Worm (Caenorhabditis elegans) whole organism, L1 larva: ENCODE data around the gene C48B4.9.

ENCODE experiments used
- C16A3.4 ChIP-seq: fragments of 150-350 bp; optimal IDR thresholded peaks from 2 replicates; lab custom pipeline; 2014; ENCODE audit warnings: missing biosample characterization, missing genetic modification characterization
- C34B4.2 ChIP-seq: sonication (generic microtip); optimal IDR thresholded peaks from 2 replicates; lab custom pipeline; 2017; ENCODE audit warnings: mild to moderate bottlenecking, missing genetic modification characterization, missing compliant biosample characterization
- F16B12.6 ChIP-seq: fragments of 150-350 bp; optimal IDR thresholded peaks from 2 replicates; lab custom pipeline; 2014; ENCODE audit warnings: missing biosample characterization, missing genetic modification characterization
- Y116A8C.19 ChIP-seq: sonication (generic microtip); optimal IDR thresholded peaks from 2 replicates; lab custom pipeline; 2016; ENCODE audit warnings: missing compliant biosample characterization, missing genetic modification characterization, borderline replicate concordance
- aha-1 ChIP-seq: fragments of 150-350 bp; optimal IDR thresholded peaks from 2 replicates; lab custom pipeline; 2014; ENCODE audit warnings: missing biosample characterization, missing genetic modification characterization
- alr-1 ChIP-seq: fragments of 200-800 bp; sonication (Bioruptor generic); optimal IDR thresholded peaks from 2 replicates; lab custom pipeline; 2018; ENCODE audit warnings: borderline replicate concordance, mild to moderate bottlenecking, missing genetic modification characterization, missing compliant biosample characterization
- ama-1 ChIP-seq: fragments of 150-350 bp; optimal IDR thresholded peaks from 2 replicates; lab custom pipeline; 2014
- blmp-1 ChIP-seq: fragments of 150-350 bp; optimal IDR thresholded peaks from 2 replicates; lab custom pipeline; 2014; ENCODE audit warnings: missing biosample characterization, missing genetic modification characterization
- ceh-82 ChIP-seq, 3 experiments: fragments of 150-350 bp in 1 of 3; sonication (generic microtip) in 2 of 3; optimal IDR thresholded peaks; 2 replicates each; lab custom pipeline; 2014 to 2017; ENCODE audit warnings: missing biosample characterization in 3 of 3, missing genetic modification characterization in 3 of 3
- dpl-1 ChIP-seq, 3 experiments: fragments of 150-350 bp in 2 of 3; sonication (generic microtip) in 1 of 3; optimal IDR thresholded peaks; 2 replicates each; lab custom pipeline; 2014 to 2017; ENCODE audit warnings: missing biosample characterization in 3 of 3, missing genetic modification characterization in 3 of 3, missing genetic modification reagents in 3 of 3
- dsc-1 ChIP-seq: sonication (generic microtip); optimal IDR thresholded peaks from 2 replicates; lab custom pipeline; 2016; ENCODE audit warnings: mild to moderate bottlenecking, missing genetic modification characterization, missing compliant biosample characterization
- efl-1 ChIP-seq, 4 experiments: fragments of 150-350 bp; optimal IDR thresholded peaks in 3 of 4; peaks in 1 of 4; 1 replicate in 1 of 4; 2 replicates in 3 of 4; lab custom pipeline; 2014; ENCODE audit warnings: missing biosample characterization in 2 of 4, missing genetic modification characterization in 2 of 4, missing genetic modification reagents in 2 of 4
- elt-3 ChIP-seq, 6 experiments: fragments of 150-350 bp in 1 of 6; sonication (generic microtip); optimal IDR thresholded peaks; 2 replicates each; lab custom pipeline; 2017 to 2018; ENCODE audit warnings: missing biosample characterization in 6 of 6, missing genetic modification characterization in 6 of 6, inconsistent platforms in 1 of 6
- ets-5 ChIP-seq: fragments of 200-800 bp; sonication (Bioruptor generic); IDR thresholded peaks from 2 replicates; pipeline ENCODE4 v1.3.6; 2022; ENCODE audit warnings: missing genetic modification characterization, missing compliant biosample characterization
- fkh-4 ChIP-seq: sonication (generic microtip); optimal IDR thresholded peaks from 2 replicates; lab custom pipeline; 2016; ENCODE audit warnings: missing compliant biosample characterization, missing genetic modification characterization, borderline replicate concordance
- fos-1 ChIP-seq: fragments of 150-350 bp; optimal IDR thresholded peaks from 2 replicates; lab custom pipeline; 2014; ENCODE audit warnings: missing biosample characterization, missing genetic modification characterization
- hlh-17 ChIP-seq: fragments of 200-800 bp; sonication (Bioruptor generic); optimal IDR thresholded peaks from 2 replicates; lab custom pipeline; 2018; ENCODE audit warnings: missing genetic modification characterization, mild to moderate bottlenecking, missing compliant biosample characterization, moderate library complexity, borderline replicate concordance
- hlh-4 ChIP-seq: sonication (generic microtip); optimal IDR thresholded peaks from 2 replicates; lab custom pipeline; 2016; ENCODE audit warnings: mild to moderate bottlenecking, missing genetic modification characterization, missing compliant biosample characterization
- hpl-2 ChIP-seq: fragments of 150-350 bp; optimal IDR thresholded peaks from 2 replicates; lab custom pipeline; 2014; ENCODE audit warnings: missing biosample characterization, missing genetic modification reagents, missing genetic modification characterization
- irx-1 ChIP-seq: sonication (generic microtip); optimal IDR thresholded peaks from 2 replicates; lab custom pipeline; 2016; ENCODE audit warnings: missing genetic modification characterization, missing compliant biosample characterization
- isw-1 ChIP-seq: fragments of 200-800 bp; sonication (Bioruptor generic); IDR thresholded peaks from 2 replicates; pipeline ENCODE4 v1.3.6; 2022; ENCODE audit warnings: missing genetic modification characterization, missing compliant biosample characterization
- jun-1 ChIP-seq: fragments of 150-350 bp; optimal IDR thresholded peaks from 2 replicates; lab custom pipeline; 2014; ENCODE audit warnings: missing biosample characterization, missing genetic modification reagents, missing genetic modification characterization
- lin-13 ChIP-seq: fragments of 150-350 bp; optimal IDR thresholded peaks from 2 replicates; lab custom pipeline; 2014; ENCODE audit warnings: missing biosample characterization, missing genetic modification reagents, missing genetic modification characterization
- lin-15B ChIP-seq: fragments of 150-350 bp; sonication (generic microtip); optimal IDR thresholded peaks from 3 replicates; lab custom pipeline; 2014; ENCODE audit warnings: missing biosample characterization, missing genetic modification characterization
- lin-35 ChIP-seq, 2 experiments: fragments of 150-350 bp; optimal IDR thresholded peaks; 2 replicates each; lab custom pipeline; 2014; ENCODE audit warnings: missing biosample characterization in 2 of 2, missing genetic modification characterization in 2 of 2, missing genetic modification reagents in 2 of 2
- lin-39 ChIP-seq: fragments of 150-350 bp; optimal IDR thresholded peaks from 2 replicates; lab custom pipeline; 2014; ENCODE audit warnings: missing biosample characterization, missing genetic modification reagents, missing genetic modification characterization
- lir-3 ChIP-seq: sonication (generic microtip); optimal IDR thresholded peaks from 2 replicates; lab custom pipeline; 2016; ENCODE audit warnings: mild to moderate bottlenecking, missing genetic modification characterization, moderate library complexity, missing compliant biosample characterization; ENCODE audit not compliant: poor library complexity
- lsy-2 ChIP-seq, 2 experiments: fragments of 150-350 bp; optimal IDR thresholded peaks; 2 replicates each; lab custom pipeline; 2014; ENCODE audit warnings: missing biosample characterization in 2 of 2, missing genetic modification characterization in 2 of 2
- mef-2 ChIP-seq: fragments of 150-350 bp; optimal IDR thresholded peaks from 2 replicates; lab custom pipeline; 2014; ENCODE audit warnings: missing biosample characterization, missing genetic modification characterization
- mep-1 ChIP-seq: fragments of 150-350 bp; optimal IDR thresholded peaks from 2 replicates; lab custom pipeline; 2014; ENCODE audit warnings: missing biosample characterization, missing genetic modification characterization
- nhr-19 ChIP-seq: fragments of 200-800 bp; sonication (Bioruptor generic); conservative IDR thresholded peaks from 2 replicates; pipeline ENCODE4 v1.3.6; 2022; ENCODE audit warnings: missing genetic modification characterization, missing compliant biosample characterization
- nhr-20 ChIP-seq: sonication (generic microtip); optimal IDR thresholded peaks from 2 replicates; lab custom pipeline; 2016; ENCODE audit warnings: mild to moderate bottlenecking, missing genetic modification characterization, missing compliant biosample characterization
- nhr-28 ChIP-seq: fragments of 150-350 bp; optimal IDR thresholded peaks from 2 replicates; lab custom pipeline; 2014; ENCODE audit warnings: missing biosample characterization, missing genetic modification characterization
- nhr-47 ChIP-seq: sonication (generic microtip); optimal IDR thresholded peaks from 2 replicates; lab custom pipeline; 2016; ENCODE audit warnings: mild to moderate bottlenecking, missing genetic modification characterization, moderate library complexity, missing compliant biosample characterization
- nhr-85 ChIP-seq: sonication (generic microtip); peaks from one replicate; lab custom pipeline; 2016; ENCODE audit warnings: missing genetic modification characterization, inconsistent platforms, missing compliant biosample characterization
- pag-3 ChIP-seq: sonication (generic microtip); optimal IDR thresholded peaks from 2 replicates; lab custom pipeline; 2017; ENCODE audit warnings: missing genetic modification characterization, mild to moderate bottlenecking, missing compliant biosample characterization, antibody characterized with exemption, borderline replicate concordance; ENCODE audit not compliant: insufficient read depth
- pqm-1 ChIP-seq: sonication (generic microtip); optimal IDR thresholded peaks from 3 replicates; lab custom pipeline; 2017; ENCODE audit warnings: missing biosample characterization, missing genetic modification characterization
- skn-1 ChIP-seq: fragments of 150-350 bp; optimal IDR thresholded peaks from 2 replicates; lab custom pipeline; 2014; ENCODE audit warnings: missing biosample characterization, missing genetic modification characterization
- snu-23 ChIP-seq: sonication (generic microtip); optimal IDR thresholded peaks from 2 replicates; lab custom pipeline; 2016; ENCODE audit warnings: missing genetic modification characterization, missing compliant biosample characterization
- sox-4 ChIP-seq: sonication (generic microtip); optimal IDR thresholded peaks from 2 replicates; lab custom pipeline; 2016; ENCODE audit warnings: missing genetic modification characterization, missing compliant biosample characterization
- tbx-2 ChIP-seq: sonication (generic microtip); optimal IDR thresholded peaks from 2 replicates; lab custom pipeline; 2016; ENCODE audit warnings: missing genetic modification characterization, missing compliant biosample characterization
- unc-130 ChIP-seq: fragments of 150-350 bp; optimal IDR thresholded peaks from 2 replicates; lab custom pipeline; 2017; ENCODE audit warnings: missing biosample characterization, missing genetic modification characterization, inconsistent platforms
- unc-30 ChIP-seq: sonication (generic microtip); optimal IDR thresholded peaks from 2 replicates; lab custom pipeline; 2017; ENCODE audit warnings: missing biosample characterization, missing genetic modification characterization
- unc-62 ChIP-seq: fragments of 150-350 bp; optimal IDR thresholded peaks from 2 replicates; lab custom pipeline; 2014; ENCODE audit warnings: missing biosample characterization, missing genetic modification reagents, missing genetic modification characterization
- unc-86 ChIP-seq: sonication (generic microtip); optimal IDR thresholded peaks from 2 replicates; lab custom pipeline; 2016; ENCODE audit warnings: missing genetic modification characterization, missing compliant biosample characterization
- unc-98 ChIP-seq: fragments of 200-800 bp; sonication (Bioruptor generic); IDR thresholded peaks from 2 replicates; pipeline ENCODE4 v1.3.6; 2022; ENCODE audit warnings: missing genetic modification characterization, missing compliant biosample characterization
- xbp-1 ChIP-seq: sonication (generic microtip); optimal IDR thresholded peaks from 2 replicates; lab custom pipeline; 2016; ENCODE audit warnings: missing genetic modification characterization, missing compliant biosample characterization
- zag-1 ChIP-seq: fragments of 150-350 bp; optimal IDR thresholded peaks from 2 replicates; lab custom pipeline; 2014; ENCODE audit warnings: missing biosample characterization, missing genetic modification characterization
- zip-4 ChIP-seq: fragments of 200-800 bp; sonication (Bioruptor generic); optimal IDR thresholded peaks from 2 replicates; lab custom pipeline; 2018; ENCODE audit warnings: mild to moderate bottlenecking, missing genetic modification characterization, moderate library complexity, missing compliant biosample characterization
- ztf-11 ChIP-seq, 2 experiments: sonication (generic microtip); optimal IDR thresholded peaks; 2 replicates each; lab custom pipeline; 2016 to 2017; ENCODE audit warnings: missing genetic modification characterization in 2 of 2, missing biosample characterization in 1 of 2, missing compliant biosample characterization in 1 of 2
- ztf-4 ChIP-seq: fragments of 150-350 bp; optimal IDR thresholded peaks from 2 replicates; lab custom pipeline; 2014; ENCODE audit warnings: missing biosample characterization, missing genetic modification characterization

Gene C48B4.9

DNA sequence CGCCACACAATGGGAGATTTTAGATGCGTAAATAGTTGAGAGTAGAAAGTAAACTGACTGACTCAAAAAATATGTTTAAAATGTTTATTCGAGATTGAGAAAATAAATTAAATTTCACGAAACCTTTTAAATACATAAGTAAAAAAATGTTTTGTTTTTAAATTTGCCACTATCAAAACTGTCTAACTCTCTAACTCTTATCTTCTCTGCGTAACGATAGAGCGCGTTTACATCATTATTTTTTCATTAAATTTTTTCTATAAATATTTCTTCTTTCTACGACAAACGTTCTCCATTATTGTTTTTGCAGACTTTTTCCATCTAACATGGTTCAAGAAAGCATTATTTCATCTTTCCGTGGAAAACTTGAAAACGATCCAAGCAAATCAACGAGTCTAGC is 20.3 kb downstream of the C48B4.9 start, which contains the start of gene eif-2Balpha:
TSS of gene eif-2Balpha (plus strand) at position 304 of the 400 bp plus-strand sequence.
- TF ChIP-seq isw-1 = no peak
- no peak for TF ChIP-seq pqm-1 (tag; lab: Kevin White, UChicago)
- TF ChIP-seq lin-35 (GFP tag; optimal IDR thresholded peaks at IDR 0.05; lab: Kevin White, UChicago) = peak; percentile 44 to 90
- no peak for TF ChIP-seq hlh-17 (GFP tag; lab: Kevin White, UChicago)
- TF ChIP-seq zip-4 (GFP tag; lab: Kevin White, UChicago) = no peak
- TF ChIP-seq Y116A8C.19 (tag; lab: Kevin White, UChicago) = no peak
- TF ChIP-seq aha-1 = no peak
- TF ChIP-seq elt-3 (tag; optimal IDR thresholded peaks at IDR 0.05; lab: Kevin White, UChicago) = peak in 1 of 6 experiments; percentile 24
- TF ChIP-seq mep-1 = peak; percentile 16
- TF ChIP-seq alr-1 (tag; lab: Kevin White, UChicago) = no peak
- peak; percentile 29 to 70 for TF ChIP-seq efl-1 (optimal IDR thresholded peaks at IDR 0.05; lab: Kevin White, UChicago)
- TF ChIP-seq efl-1 (GFP tag; optimal IDR thresholded peaks at IDR 0.05 in 1 of 2; lab: Kevin White, UChicago) = peak; percentile 79 to 96
- TF ChIP-seq blmp-1 = peak; percentile 32
- no peak for TF ChIP-seq unc-30 (tag; lab: Kevin White, UChicago)
- no peak for TF ChIP-seq ztf-4 (tag; lab: Kevin White, UChicago)
- TF ChIP-seq lin-13 (GFP tag; lab: Kevin White, UChicago) = no peak
- no peak for TF ChIP-seq mef-2
- peak; percentile 21 for TF ChIP-seq tbx-2
- peak; percentile 34 for TF ChIP-seq F16B12.6 (tag; lab: Kevin White, UChicago)
- no peak for TF ChIP-seq pag-3 (tag; lab: Kevin White, UChicago)
- no peak for TF ChIP-seq zag-1 (tag; lab: Kevin White, UChicago)
- no peak for TF ChIP-seq ets-5 (GFP tag; lab: Robert Waterston, UW)
- TF ChIP-seq nhr-47 (tag; lab: Kevin White, UChicago) = no peak
- no peak for TF ChIP-seq unc-62 (GFP tag; lab: Kevin White, UChicago)
- TF ChIP-seq lin-15B (tag; lab: Kevin White, UChicago) = peak; percentile 17
- TF ChIP-seq lsy-2 (tag; optimal IDR thresholded peaks at IDR 0.05; lab: Kevin White, UChicago) = peak; percentile 78 to 94
- TF ChIP-seq C16A3.4 (tag; lab: Kevin White, UChicago) = peak; percentile 40
- TF ChIP-seq fos-1 (tag; lab: Kevin White, UChicago) = no peak
- no peak for TF ChIP-seq xbp-1 (tag; lab: Kevin White, UChicago)
- TF ChIP-seq nhr-85 = peak; percentile 38
- no peak for TF ChIP-seq unc-130 (tag; lab: Kevin White, UChicago)
- TF ChIP-seq dsc-1 (tag; lab: Kevin White, UChicago) = no peak
- TF ChIP-seq skn-1 (tag; lab: Kevin White, UChicago) = peak; percentile 14
- no peak for TF ChIP-seq nhr-19 (GFP tag; lab: Robert Waterston, UW)
- TF ChIP-seq ama-1 (lab: Kevin White, UChicago) = no peak
- TF ChIP-seq nhr-20 (tag; lab: Kevin White, UChicago) = peak; percentile 4
- TF ChIP-seq ztf-11 (tag; optimal IDR thresholded peaks at IDR 0.05; lab: Kevin White, UChicago) = no peak
- TF ChIP-seq hlh-4 (tag; lab: Kevin White, UChicago) = no peak
- TF ChIP-seq snu-23 (GFP tag; lab: Kevin White, UChicago) = peak; percentile 28
- TF ChIP-seq fkh-4 = no peak
- TF ChIP-seq lir-3 (tag; lab: Kevin White, UChicago) = no peak
- TF ChIP-seq sox-4 (tag; lab: Kevin White, UChicago) = no peak
- TF ChIP-seq lin-39 = no peak
- no peak for TF ChIP-seq unc-98 (GFP tag; lab: Robert Waterston, UW)
- no peak for TF ChIP-seq hpl-2 (GFP tag; lab: Kevin White, UChicago)
- peak; percentile 70 to 80 (median 71) for TF ChIP-seq dpl-1 (GFP tag; optimal IDR thresholded peaks at IDR 0.05; lab: Kevin White, UChicago)
- TF ChIP-seq C34B4.2 (tag; lab: Kevin White, UChicago) = no peak
- TF ChIP-seq ceh-82 (tag; optimal IDR thresholded peaks at IDR 0.05; lab: Kevin White, UChicago) = peak in 1 of 3 experiments; percentile 30
- TF ChIP-seq unc-86 = no peak
- TF ChIP-seq irx-1 (tag; lab: Kevin White, UChicago) = no peak
- TF ChIP-seq jun-1 (tag; lab: Kevin White, UChicago) = no peak
- TF ChIP-seq nhr-28 (tag; lab: Kevin White, UChicago) = no peak
